Worm (Caenorhabditis elegans): Measurements from ENCODE around the gene sto-2.

- TF ChIP-seq F33H1.4 (GFP tag; IDR thresholded peaks at IDR 0.05) (no peak), sptf-2 (GFP tag; optimal IDR thresholded peaks at IDR 0.05) (no peak), rcor-1 (GFP tag; IDR thresholded peaks at IDR 0.05) (no peak), madf-6 (GFP tag; IDR thresholded peaks at IDR 0.05) (no peak), F39B2.1 (GFP tag; IDR thresholded peaks at IDR 0.05) (no peak), ceh-91 (GFP tag; IDR thresholded peaks at IDR 0.05) (no peak), sea-2 (GFP tag; IDR thresholded peaks at IDR 0.05) (no peak), efl-1 (GFP tag; optimal IDR thresholded peaks at IDR 0.05) (no peak), xnd-1 (tag; optimal IDR thresholded peaks at IDR 0.05) (no peak), nfya-1 (tag; optimal IDR thresholded peaks at IDR 0.05; ENCODE audit: borderline replicate concordance, insufficient read depth) (no peak), ZK185.1 (tag; optimal IDR thresholded peaks at IDR 0.05; ENCODE audit: poor library complexity, severe bottlenecking) (no peak), ama-1 (optimal IDR thresholded peaks at IDR 0.05) (no peak), ama-1 (GFP tag; optimal IDR thresholded peaks at IDR 0.05) (no peak), atf-7 (tag; optimal IDR thresholded peaks at IDR 0.05) (no peak), zim-3 (tag; optimal IDR thresholded peaks at IDR 0.05) (no peak)
Measured at ce11 chrX:5365437-5365836, 42.2 kb upstream of the sto-2 start, which contains the start of gene F35C8.5.

Data from whole organism, young adult.